Fruit fly (Drosophila melanogaster): ENCODE data around the gene RnpS1.

RnpS1 gene

DNA sequence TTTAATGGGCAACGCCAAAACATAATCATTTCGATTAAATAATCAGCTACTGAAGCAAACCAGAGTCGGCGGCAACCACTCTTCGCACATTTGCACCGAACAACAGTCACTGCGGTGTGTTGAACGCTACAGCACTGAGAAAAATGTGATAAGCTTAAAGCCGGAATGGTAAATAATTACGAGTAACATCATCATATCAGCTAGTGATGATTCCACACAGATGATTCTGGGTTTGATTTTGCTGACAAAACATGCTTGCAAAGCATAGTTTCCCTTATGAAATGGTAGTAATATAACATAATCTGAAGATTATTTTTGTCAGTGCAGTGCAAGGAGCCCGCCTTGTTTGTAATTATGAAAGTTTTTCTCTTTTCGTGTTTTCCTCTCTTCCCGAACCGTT lies 46.3 kb downstream of the RnpS1 start (continued):
- TF ChIP-seq hkb (optimal IDR thresholded peaks at IDR 0.05) (no peak), hkb (GFP tag; IDR thresholded peaks at IDR 0.05) (0 out of 2 replicates have a peak, but pooled peaks have one; percentile 18), zf30C (GFP tag; optimal IDR thresholded peaks at IDR 0.05) (peak; percentile 41), klu (GFP tag; IDR thresholded peaks at IDR 0.05) (no peak), Usf (GFP tag; optimal IDR thresholded peaks at IDR 0.05) (no peak), CG4328 (GFP tag; optimal IDR thresholded peaks at IDR 0.05) (no peak), NC2α (GFP tag; optimal IDR thresholded peaks at IDR 0.05) (peak; percentile 33), gsb-n (tag; optimal IDR thresholded peaks at IDR 0.05) (peak; percentile 57), CTCF (GFP tag; optimal IDR thresholded peaks at IDR 0.05) (no peak), CG1024 (GFP tag; IDR thresholded peaks at IDR 0.05) (0 out of 2 replicates have a peak, but pooled peaks have one; percentile 35), Awh (GFP tag; IDR thresholded peaks at IDR 0.05) (no peak), Mes4 (GFP tag; optimal IDR thresholded peaks at IDR 0.05) (peak; percentile 36), maf-S (GFP tag; optimal IDR thresholded peaks at IDR 0.05) (peak; percentile 9), CG10209 (GFP tag; optimal IDR thresholded peaks at IDR 0.05) (peak; percentile 58), Bgb (GFP tag; IDR thresholded peaks at IDR 0.05; ENCODE audit: partially characterized antibody) (no peak), Dbx (GFP tag; IDR thresholded peaks at IDR 0.05) (no peak), CG10565 (GFP tag; optimal IDR thresholded peaks at IDR 0.05) (no peak), CG13424 (tag; optimal IDR thresholded peaks at IDR 0.05) (peak; percentile 47), z (GFP tag; IDR thresholded peaks at IDR 0.05) (no peak), Gug (GFP tag; IDR thresholded peaks at IDR 0.05) (0 out of 4 replicates have a peak, but pooled peaks have one; percentile 31), CG1603 (tag; optimal IDR thresholded peaks at IDR 0.05) (peak; percentile 82), Sin3A (optimal IDR thresholded peaks at IDR 0.05) (no peak), CG15073 (GFP tag; optimal IDR thresholded peaks at IDR 0.05) (no peak), Hand (GFP tag; optimal IDR thresholded peaks at IDR 0.05) (no peak), da (GFP tag; optimal IDR thresholded peaks at IDR 0.05) (no peak), ase (GFP tag; IDR thresholded peaks at IDR 0.05) (no peak), inv (GFP tag; IDR thresholded peaks at IDR 0.05; ENCODE audit: partially characterized antibody) (no peak), CG12769 (tag; optimal IDR thresholded peaks at IDR 0.05) (peak; percentile 51), bbx (GFP tag; IDR thresholded peaks at IDR 0.05; ENCODE audit: partially characterized antibody) (no peak), yki (optimal IDR thresholded peaks at IDR 0.05) (no peak), Meics (GFP tag; optimal IDR thresholded peaks at IDR 0.05) (no peak), Dip3 (GFP tag; optimal IDR thresholded peaks at IDR 0.05) (no peak), peb (GFP tag; IDR thresholded peaks at IDR 0.05) (no peak), aop (GFP tag; IDR thresholded peaks at IDR 0.05) (no peak), CG11696 (GFP tag; IDR thresholded peaks at IDR 0.05) (no peak), CG9797 (GFP tag; optimal IDR thresholded peaks at IDR 0.05) (no peak), Opbp (GFP tag; IDR thresholded peaks at IDR 0.05; ENCODE audit: partially characterized antibody) (no peak), PHDP (tag; optimal IDR thresholded peaks at IDR 0.05) (peak; percentile 43), dati (GFP tag; IDR thresholded peaks at IDR 0.05) (no peak), Jarid2 (GFP tag; optimal IDR thresholded peaks at IDR 0.05) (no peak), CG10267 (tag; optimal IDR thresholded peaks at IDR 0.05) (peak; percentile 45), zfh1 (GFP tag; IDR thresholded peaks at IDR 0.05) (peak; percentile 75), Fer2 (tag; optimal IDR thresholded peaks at IDR 0.05) (no peak), schlank (tag; optimal IDR thresholded peaks at IDR 0.05) (no peak), Asciz (GFP tag; optimal IDR thresholded peaks at IDR 0.05) (peak; percentile 53), CG7372 (GFP tag; IDR thresholded peaks at IDR 0.05) (no peak), CG15601 (tag; optimal IDR thresholded peaks at IDR 0.05) (peak; percentile 19), CG10431 (GFP tag; optimal IDR thresholded peaks at IDR 0.05) (no peak), CG14014 (GFP tag; IDR thresholded peaks at IDR 0.05) (no peak), sim (GFP tag; IDR thresholded peaks at IDR 0.05) (0 out of 2 replicates have a peak, but pooled peaks have one; percentile 40), CG17186 (GFP tag; optimal IDR thresholded peaks at IDR 0.05) (peak; percentile 33), CG11560 (tag; IDR thresholded peaks at IDR 0.05) (no peak), Sry-δ (GFP tag; optimal IDR thresholded peaks at IDR 0.05) (peak; percentile 25)
